Fruit fly (Drosophila melanogaster) whole organism, adult: ENCODE results near the gene brv1.

Source experiments
- CG11617 ChIP-seq: fragments of 200-800 bp; sonication (Bioruptor generic); optimal IDR thresholded peaks from 2 replicates; lab custom pipeline; 2017; ENCODE audit warnings: mild to moderate bottlenecking, missing biosample characterization, missing genetic modification reagents, missing genetic modification characterization
- CG12768 ChIP-seq: fragments of 200-800 bp; sonication (Bioruptor generic); optimal IDR thresholded peaks from 2 replicates; lab custom pipeline; 2017; ENCODE audit warnings: missing biosample characterization, missing genetic modification characterization, mild to moderate bottlenecking, moderate library complexity, missing genetic modification reagents
- CG14711 ChIP-seq: fragments of 200-800 bp; sonication (Bioruptor generic); optimal IDR thresholded peaks from 2 replicates; lab custom pipeline; 2018; ENCODE audit warnings: missing biosample characterization, mild to moderate bottlenecking, missing genetic modification characterization, moderate library complexity
- CG1620 ChIP-seq: fragments of 200-800 bp; sonication (Bioruptor generic); optimal IDR thresholded peaks from 2 replicates; lab custom pipeline; 2016; ENCODE audit warnings: missing biosample characterization, missing genetic modification characterization
- CG33017 ChIP-seq: fragments of 200-800 bp; sonication (Bioruptor generic); optimal IDR thresholded peaks from 2 replicates; lab custom pipeline; 2018; ENCODE audit warnings: missing biosample characterization, mild to moderate bottlenecking, missing genetic modification characterization, moderate library complexity
- CG5204 ChIP-seq: fragments of 200-800 bp; sonication (Bioruptor generic); optimal IDR thresholded peaks from 2 replicates; lab custom pipeline; 2016; ENCODE audit warnings: missing biosample characterization, missing genetic modification characterization
- CG7045 ChIP-seq: fragments of 200-800 bp; sonication (Bioruptor generic); optimal IDR thresholded peaks from 2 replicates; lab custom pipeline; 2017; ENCODE audit warnings: missing biosample characterization, mild to moderate bottlenecking, missing genetic modification characterization
- CG7101 ChIP-seq: fragments of 200-800 bp; sonication (Bioruptor generic); optimal IDR thresholded peaks from 2 replicates; lab custom pipeline; 2018; ENCODE audit warnings: missing biosample characterization, mild to moderate bottlenecking, missing genetic modification characterization, moderate library complexity
- Clk ChIP-seq: fragments of 200-800 bp; sonication (Bioruptor generic); optimal IDR thresholded peaks from 2 replicates; lab custom pipeline; 2017; ENCODE audit warnings: missing biosample characterization, missing genetic modification characterization
- Crg-1 ChIP-seq: fragments of 200-800 bp; sonication (Bioruptor generic); optimal IDR thresholded peaks from 2 replicates; lab custom pipeline; 2016; ENCODE audit warnings: missing biosample characterization, missing genetic modification characterization
- Hr96 ChIP-seq: fragments of 200-800 bp; sonication (Bioruptor generic); optimal IDR thresholded peaks from 2 replicates; lab custom pipeline; 2016; ENCODE audit warnings: missing biosample characterization, missing genetic modification characterization
- Mnt ChIP-seq: fragments of 200-800 bp; sonication (Bioruptor generic); optimal IDR thresholded peaks from 2 replicates; lab custom pipeline; 2016; ENCODE audit warnings: missing biosample characterization, mild to moderate bottlenecking, missing genetic modification characterization
- bab1 ChIP-seq: fragments of 200-800 bp; sonication (Bioruptor generic); optimal IDR thresholded peaks from 3 replicates; lab custom pipeline; 2019; ENCODE audit warnings: missing biosample characterization, mild to moderate bottlenecking, missing genetic modification characterization, moderate library complexity
- cic ChIP-seq: fragments of 200-800 bp; sonication (Bioruptor generic); optimal IDR thresholded peaks from 2 replicates; lab custom pipeline; 2017; ENCODE audit warnings: missing biosample characterization, mild to moderate bottlenecking, missing genetic modification characterization, moderate library complexity
- cnc ChIP-seq, 2 experiments: fragments of >200 bp; optimal IDR thresholded peaks; 2 replicates each; lab custom pipeline; 2017
- kay ChIP-seq: fragments of 200-800 bp; sonication (Bioruptor generic); peaks from one replicate; lab custom pipeline; 2016; ENCODE audit warnings: missing biosample characterization, missing genetic modification characterization, borderline replicate concordance
- ovo ChIP-seq: fragments of 200-800 bp; sonication (Bioruptor generic); optimal IDR thresholded peaks from 2 replicates; lab custom pipeline; 2016; ENCODE audit warnings: missing biosample characterization, missing genetic modification characterization
- pad ChIP-seq: fragments of 200-800 bp; sonication (Bioruptor generic); optimal IDR thresholded peaks from 3 replicates; lab custom pipeline; 2017; ENCODE audit warnings: missing biosample characterization, missing genetic modification characterization, mild to moderate bottlenecking, moderate library complexity, missing genetic modification reagents
- tj ChIP-seq: fragments of 200-800 bp; sonication (Bioruptor generic); optimal IDR thresholded peaks from 3 replicates; lab custom pipeline; 2017; ENCODE audit warnings: missing biosample characterization, mild to moderate bottlenecking, missing genetic modification characterization, moderate library complexity
- toe ChIP-seq: fragments of 200-800 bp; sonication (Bioruptor generic); optimal IDR thresholded peaks from 2 replicates; lab custom pipeline; 2016; ENCODE audit warnings: missing biosample characterization, missing genetic modification characterization

brv1 gene

dm6 chr3L:19500698-19501097 lies 14.4 kb upstream of the brv1 start, which contains the start of gene CG9451:
Gene CG9451 (minus strand): TSS chr3L:19500798.
- TF ChIP-seq cic (GFP tag; lab: Kevin White, UChicago), result no peak
- no peak for TF ChIP-seq CG12768
- no peak for TF ChIP-seq CG7101
- no peak for TF ChIP-seq CG14711 (tag; lab: Kevin White, UChicago)
- no peak for TF ChIP-seq CG7045
- TF ChIP-seq CG1620 (GFP tag; lab: Kevin White, UChicago), result no peak
- no peak for TF ChIP-seq CG5204 (GFP tag; lab: Kevin White, UChicago)
- TF ChIP-seq CG11617, result no peak
- no peak for TF ChIP-seq kay (GFP tag; lab: Kevin White, UChicago)
- no peak for TF ChIP-seq cnc (optimal IDR thresholded peaks at IDR 0.05; lab: Kevin White, UChicago)
- no peak for TF ChIP-seq tj (GFP tag; lab: Kevin White, UChicago)
- no peak for TF ChIP-seq Hr96 (GFP tag; lab: Kevin White, UChicago)
- no peak for TF ChIP-seq Mnt (GFP tag; lab: Kevin White, UChicago)
- TF ChIP-seq toe, result no peak
- no peak for TF ChIP-seq bab1 (GFP tag; lab: Kevin White, UChicago)
- no peak for TF ChIP-seq Crg-1 (GFP tag; lab: Kevin White, UChicago)
- no peak for TF ChIP-seq CG33017 (tag; lab: Kevin White, UChicago)
- no peak for TF ChIP-seq Clk (GFP tag; lab: Kevin White, UChicago)

- TF ChIP-seq ovo (GFP tag; lab: Kevin White, UChicago) (no peak), Clk (GFP tag; lab: Kevin White, UChicago) (no peak), CG7045 (peak; percentile 66), bab1 (GFP tag; lab: Kevin White, UChicago) (no peak)
These were observed 13.0 kb upstream of the brv1 start for dm6 chr3L:19499334-19499733.

DNA sequence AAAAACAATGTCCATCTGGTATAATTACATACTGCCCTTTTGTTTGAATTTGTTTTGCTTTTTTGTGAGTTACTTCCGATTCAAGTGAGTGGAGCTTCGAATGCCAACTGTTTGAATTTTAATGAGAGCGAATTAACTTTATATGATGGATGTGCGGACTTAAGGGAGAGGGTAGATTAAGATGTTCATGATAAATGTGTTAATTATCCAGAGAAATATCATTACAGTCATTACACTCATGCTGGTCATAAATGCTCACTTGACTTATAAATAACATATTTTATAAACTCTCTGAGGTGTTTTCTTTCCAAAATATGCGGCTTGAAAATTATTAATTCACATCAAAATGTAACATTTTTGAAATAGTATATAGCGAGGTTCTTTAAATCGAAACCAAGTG lies 11.3 kb upstream of the brv1 start, which contains the start of gene CG9449:
Gene CG9449, minus strand, starts transcription at position 101 of the 400 bp plus-strand sequence.
- TF ChIP-seq CG1620 (GFP tag; lab: Kevin White, UChicago), result no peak
- no peak for TF ChIP-seq CG7045
- no peak for TF ChIP-seq CG11617
- TF ChIP-seq bab1 (GFP tag; lab: Kevin White, UChicago), result no peak
- no peak for TF ChIP-seq Crg-1 (GFP tag; lab: Kevin White, UChicago)
- TF ChIP-seq Mnt (GFP tag; lab: Kevin White, UChicago), result no peak

dm6 chr3L:19497135-19497534 lies 10.8 kb upstream of the brv1 start:
- TF ChIP-seq cnc (optimal IDR thresholded peaks at IDR 0.05; lab: Kevin White, UChicago) (no peak), kay (GFP tag; lab: Kevin White, UChicago) (no peak), CG14711 (tag; lab: Kevin White, UChicago) (no peak), CG11617 (no peak), Crg-1 (GFP tag; lab: Kevin White, UChicago) (no peak), Mnt (GFP tag; lab: Kevin White, UChicago) (no peak), Hr96 (GFP tag; lab: Kevin White, UChicago) (no peak), CG12768 (no peak), CG1620 (GFP tag; lab: Kevin White, UChicago) (no peak), tj (GFP tag; lab: Kevin White, UChicago) (no peak), cic (GFP tag; lab: Kevin White, UChicago) (no peak), CG7045 (no peak), toe (no peak), CG33017 (tag; lab: Kevin White, UChicago) (no peak)

DNA sequence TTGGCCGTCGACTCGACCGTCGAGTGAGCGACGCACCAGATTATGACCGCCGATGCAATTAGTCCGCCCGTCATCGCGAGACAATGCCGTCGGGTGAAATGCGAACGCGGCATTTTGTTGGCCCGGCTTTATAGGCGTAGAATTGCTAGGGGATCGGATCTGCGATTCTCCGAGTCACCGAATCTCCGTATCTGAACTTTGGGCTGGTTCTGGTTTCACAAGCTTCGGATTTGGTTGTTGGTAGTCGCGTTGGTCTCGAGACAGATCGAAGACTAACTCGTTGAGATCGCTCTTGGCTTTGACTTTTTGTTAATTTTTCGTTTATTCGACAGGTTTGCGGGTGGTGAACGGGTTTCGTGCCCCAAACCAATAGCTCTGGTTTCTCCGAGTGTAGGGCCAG lies 10.3 kb upstream of the brv1 start:
- TF ChIP-seq CG12768 (no peak), Hr96 (GFP tag; lab: Kevin White, UChicago) (no peak), CG14711 (tag; lab: Kevin White, UChicago) (no peak), tj (GFP tag; lab: Kevin White, UChicago) (no peak), Mnt (GFP tag; lab: Kevin White, UChicago) (no peak), Crg-1 (GFP tag; lab: Kevin White, UChicago) (no peak), CG7045 (no peak), CG1620 (GFP tag; lab: Kevin White, UChicago) (no peak)

- TF ChIP-seq CG33017 (tag; lab: Kevin White, UChicago), result no peak
- TF ChIP-seq CG12768, result peak; percentile 28
- TF ChIP-seq bab1 (GFP tag; lab: Kevin White, UChicago), result no peak
- TF ChIP-seq CG11617, result no peak
- TF ChIP-seq Mnt (GFP tag; lab: Kevin White, UChicago), result no peak
- TF ChIP-seq CG7045, result peak; percentile 60
- TF ChIP-seq Clk (GFP tag; lab: Kevin White, UChicago), result no peak
- no peak for TF ChIP-seq cnc (optimal IDR thresholded peaks at IDR 0.05; lab: Kevin White, UChicago)
- no peak for TF ChIP-seq Crg-1 (GFP tag; lab: Kevin White, UChicago)
- peak; percentile 96 for TF ChIP-seq tj (GFP tag; lab: Kevin White, UChicago)
- TF ChIP-seq pad (GFP tag; lab: Kevin White, UChicago), result peak; percentile 9
- no peak for TF ChIP-seq CG1620 (GFP tag; lab: Kevin White, UChicago)
- peak; percentile 75 for TF ChIP-seq cic (GFP tag; lab: Kevin White, UChicago)
- no peak for TF ChIP-seq toe
- TF ChIP-seq ovo (GFP tag; lab: Kevin White, UChicago), result no peak
- no peak for TF ChIP-seq Hr96 (GFP tag; lab: Kevin White, UChicago)
- no peak for TF ChIP-seq CG5204 (GFP tag; lab: Kevin White, UChicago)
- peak; percentile 81 for TF ChIP-seq kay (GFP tag; lab: Kevin White, UChicago)
- TF ChIP-seq CG14711 (tag; lab: Kevin White, UChicago), result peak; percentile 27
- peak; percentile 10 for TF ChIP-seq CG7101
These were observed 9.8 kb upstream of the brv1 start for dm6 chr3L:19495991-19496588.
